Worm (Caenorhabditis elegans) whole organism, L4 larva: ENCODE data around the gene Y17G7B.8.

Experiments used
- D1046.2 ChIP-seq: fragments of 200-800 bp; sonication (Bioruptor generic); IDR thresholded peaks from 2 replicates; pipeline ENCODE4 v1.3.6; 2022; ENCODE audit warnings: missing genetic modification characterization, missing compliant biosample characterization
- F49E8.2 ChIP-seq: sonication (generic microtip); optimal IDR thresholded peaks from 2 replicates; lab custom pipeline; 2016; ENCODE audit warnings: missing compliant biosample characterization, mild to moderate bottlenecking, missing genetic modification characterization, borderline replicate concordance
- Y105C5A.15 ChIP-seq: fragments of 200-800 bp; sonication (Bioruptor generic); IDR thresholded peaks from 2 replicates; pipeline ENCODE4 v1.3.6; 2022; ENCODE audit warnings: missing genetic modification characterization, missing compliant biosample characterization
- Y48G9A.11 ChIP-seq: fragments of 200-800 bp; sonication (Bioruptor generic); IDR thresholded peaks from 2 replicates; pipeline ENCODE4 v1.3.6; 2022; ENCODE audit warnings: missing genetic modification reagents, missing genetic modification characterization, missing compliant biosample characterization
- aha-1 ChIP-seq: fragments of 150-350 bp; peaks from one replicate; lab custom pipeline; 2014; ENCODE audit warnings: missing biosample characterization, missing genetic modification characterization
- attf-4 ChIP-seq: sonication (generic microtip); optimal IDR thresholded peaks from 3 replicates; lab custom pipeline; 2017; ENCODE audit warnings: missing biosample characterization, missing genetic modification characterization
- ceh-44 ChIP-seq: fragments of 200-800 bp; sonication (Bioruptor generic); IDR thresholded peaks from 2 replicates; pipeline ENCODE4 v1.3.6; 2022; ENCODE audit warnings: missing genetic modification reagents, missing genetic modification characterization, missing compliant biosample characterization
- dmd-8 ChIP-seq: fragments of 200-800 bp; sonication (Bioruptor generic); IDR thresholded peaks from 2 replicates; pipeline ENCODE4 v1.3.6; 2022; ENCODE audit warnings: missing genetic modification characterization, missing compliant biosample characterization
- fos-1 ChIP-seq: fragments of 150-350 bp; optimal IDR thresholded peaks from 2 replicates; lab custom pipeline; 2014; ENCODE audit warnings: missing biosample characterization, missing genetic modification characterization
- madf-5 ChIP-seq, 2 experiments: fragments of 200-800 bp; sonication (Bioruptor generic); IDR thresholded peaks; 2 replicates each; pipeline ENCODE4 v1.3.6; 2022; ENCODE audit warnings: missing compliant biosample characterization in 2 of 2, missing genetic modification characterization in 2 of 2
- mdl-1 ChIP-seq, 2 experiments: fragments of 150-350 bp in 1 of 2; sonication (generic microtip) in 1 of 2; optimal IDR thresholded peaks; 2 replicates each; lab custom pipeline; 2014 to 2017; ENCODE audit warnings: missing biosample characterization in 2 of 2, missing genetic modification characterization in 2 of 2
- mep-1 ChIP-seq: fragments of 150-350 bp; sonication (generic microtip); optimal IDR thresholded peaks from 3 replicates; lab custom pipeline; 2014; ENCODE audit warnings: missing biosample characterization, missing genetic modification characterization
- mes-2 ChIP-seq: sonication (generic microtip); optimal IDR thresholded peaks from 2 replicates; lab custom pipeline; 2016; ENCODE audit warnings: missing genotype, mild to moderate bottlenecking, missing genetic modification characterization, missing compliant biosample characterization; ENCODE audit not compliant: poor library complexity, severe bottlenecking
- mxl-3 ChIP-seq: fragments of 200-800 bp; sonication (Bioruptor generic); optimal IDR thresholded peaks from 2 replicates; lab custom pipeline; 2018; ENCODE audit warnings: mild to moderate bottlenecking, missing genetic modification characterization, missing compliant biosample characterization
- nhr-48 ChIP-seq: sonication (generic microtip); optimal IDR thresholded peaks from 2 replicates; lab custom pipeline; 2016; ENCODE audit warnings: mild to moderate bottlenecking, missing genetic modification characterization, missing compliant biosample characterization
- pha-4 ChIP-seq, 2 experiments: fragments of 150-350 bp in 1 of 2; fragments of 200-800 bp in 1 of 2; sonication (Bioruptor generic) in 1 of 2; IDR thresholded peaks in 1 of 2; optimal IDR thresholded peaks in 1 of 2; 2 replicates each; pipeline versions ENCODE4 v1.3.6 to Lab custom; 2014 to 2022; ENCODE audit warnings: missing genetic modification characterization in 2 of 2, missing genetic modification reagents in 2 of 2, missing biosample characterization in 1 of 2, missing compliant biosample characterization in 1 of 2
- php-3 ChIP-seq: fragments of 200-800 bp; sonication (Bioruptor generic); IDR thresholded peaks from 2 replicates; pipeline ENCODE4 v1.3.6; 2022; ENCODE audit warnings: missing genetic modification reagents, missing genetic modification characterization, missing compliant biosample characterization
- rbr-2 ChIP-seq: sonication (generic microtip); optimal IDR thresholded peaks from 2 replicates; lab custom pipeline; 2016; ENCODE audit warnings: missing genotype, missing genetic modification characterization, missing compliant biosample characterization
- snpc-1.2 ChIP-seq: fragments of 200-800 bp; sonication (Bioruptor generic); IDR thresholded peaks from 2 replicates; pipeline ENCODE4 v1.3.6; 2022; ENCODE audit warnings: missing genetic modification reagents, missing genetic modification characterization, missing compliant biosample characterization
- spr-1 ChIP-seq: sonication (generic microtip); optimal IDR thresholded peaks from 2 replicates; lab custom pipeline; 2016; ENCODE audit warnings: mild to moderate bottlenecking, missing genetic modification characterization, missing compliant biosample characterization
- tag-97 ChIP-seq: fragments of 200-800 bp; sonication (Bioruptor generic); IDR thresholded peaks from 2 replicates; pipeline ENCODE4 v1.3.6; 2022; ENCODE audit warnings: missing genetic modification characterization, missing compliant biosample characterization
- unc-39 ChIP-seq: sonication (generic microtip); optimal IDR thresholded peaks from 2 replicates; lab custom pipeline; 2017; ENCODE audit warnings: missing biosample characterization, missing genetic modification characterization
- unc-62 ChIP-seq, 3 experiments: fragments of 150-350 bp in 1 of 3; sonication (generic microtip); optimal IDR thresholded peaks in 2 of 3; peaks in 1 of 3; 1 replicate in 1 of 3; 2 replicates in 2 of 3; lab custom pipeline; 2014 to 2017; ENCODE audit warnings: missing biosample characterization in 3 of 3, missing genetic modification characterization in 3 of 3, missing genetic modification reagents in 3 of 3, missing genotype in 1 of 3

The Y17G7B.8 gene

ce11 chrII:11977363-11977762, 50.2 kb downstream of the Y17G7B.8 start, which contains the start of gene Y17G7B.21 (continued):
- TF ChIP-seq aha-1 (peak; percentile 19), mep-1 (no peak), unc-62 (GFP tag; optimal IDR thresholded peaks at IDR 0.05 in 1 of 2; lab: Kevin White, UChicago) (no peak), unc-62 (tag; optimal IDR thresholded peaks at IDR 0.05; lab: Kevin White, UChicago) (no peak), D1046.2 (GFP tag; lab: Robert Waterston, UW) (no peak), mdl-1 (tag; optimal IDR thresholded peaks at IDR 0.05; lab: Kevin White, UChicago) (no peak), mxl-3 (GFP tag; lab: Kevin White, UChicago) (no peak), Y48G9A.11 (GFP tag; lab: Robert Waterston, UW) (no peak), tag-97 (GFP tag; lab: Robert Waterston, UW) (no peak), unc-39 (tag; lab: Kevin White, UChicago) (no peak), fos-1 (tag; lab: Kevin White, UChicago) (no peak), ceh-44 (GFP tag; lab: Robert Waterston, UW) (no peak), dmd-8 (GFP tag; lab: Robert Waterston, UW) (no peak), nhr-48 (no peak), spr-1 (tag; lab: Kevin White, UChicago) (no peak), attf-4 (tag; lab: Kevin White, UChicago) (no peak), snpc-1.2 (GFP tag; lab: Robert Waterston, UW) (peak; percentile 42), madf-5 (GFP tag; IDR thresholded peaks at IDR 0.05; lab: Robert Waterston, UW) (0 out of 4 replicates have a peak, but pooled peaks of 1 of the 2 experiments have one; percentile 33), Y105C5A.15 (GFP tag; lab: Robert Waterston, UW) (peak; percentile 68; the same call in 1 of the 2 replicates), pha-4 (GFP tag; IDR thresholded peaks at IDR 0.05; lab: Robert Waterston, UW) (peak; percentile 41; the same call in 1 of the 2 replicates), pha-4 (tag; optimal IDR thresholded peaks at IDR 0.05; lab: Kevin White, UChicago) (no peak)
- TF ChIP-seq, all 104 proteins: peak for 22

DNA sequence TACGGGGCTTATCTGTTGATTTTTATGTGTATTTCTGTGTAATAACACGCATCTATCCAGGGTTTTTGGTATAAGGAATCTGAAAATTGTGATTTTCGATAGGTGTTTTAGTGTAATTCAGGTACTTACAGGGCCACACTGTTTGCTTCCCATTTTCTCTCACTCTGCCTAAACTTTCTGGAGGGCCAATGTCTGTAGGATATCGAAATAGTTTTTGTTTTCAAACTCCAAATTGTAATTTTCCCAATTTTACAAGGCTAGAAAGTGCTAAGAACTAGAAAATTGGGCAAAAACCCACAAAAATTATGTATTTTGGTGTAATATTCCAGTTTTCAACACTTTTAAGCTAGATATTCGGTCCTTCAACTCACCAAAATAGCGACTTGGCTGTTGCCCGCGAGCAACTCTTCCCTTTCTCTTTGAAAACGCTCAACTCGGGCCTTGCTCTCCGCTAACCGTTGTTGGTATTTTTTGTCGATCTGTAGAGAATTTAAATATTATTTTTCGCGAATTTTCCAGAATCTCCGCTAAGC, 50.8 kb downstream of the Y17G7B.8 start:
- no peak for TF ChIP-seq php-3 (GFP tag; lab: Robert Waterston, UW)
- TF ChIP-seq F49E8.2 (tag; lab: Kevin White, UChicago), result no peak
- peak; percentile 93 for TF ChIP-seq aha-1
- peak; percentile 23 for TF ChIP-seq mes-2 (tag; lab: Kevin White, UChicago)
- TF ChIP-seq D1046.2 (GFP tag; lab: Robert Waterston, UW), result 0 out of 2 replicates have a peak, but pooled peaks have one; percentile 7
- TF ChIP-seq snpc-1.2 (GFP tag; lab: Robert Waterston, UW), result no peak
- TF ChIP-seq rbr-2 (tag; lab: Kevin White, UChicago), result no peak
- TF ChIP-seq unc-62 (GFP tag; optimal IDR thresholded peaks at IDR 0.05 in 1 of 2; lab: Kevin White, UChicago), result peak in 1 of 2 experiments; percentile 91
- no peak for TF ChIP-seq unc-62 (tag; optimal IDR thresholded peaks at IDR 0.05; lab: Kevin White, UChicago)
- TF ChIP-seq, all 104 proteins: peak for 4
